Worm (Caenorhabditis elegans): ENCODE measurements around the gene ced-11.
A peak's percentile ranks its signal among the peaks of the same experiment; 100 is the strongest.

ced-11 gene

ce11 chrIII:9083118-9083517 lies 36.2 kb upstream of the ced-11 start:
- TF ChIP-seq hmg-1.2 (GFP tag; IDR thresholded peaks at IDR 0.05) (no peak), hrde-1 (tag; optimal IDR thresholded peaks at IDR 0.05; ENCODE audit: borderline replicate concordance) (no peak), let-526 (GFP tag; IDR thresholded peaks at IDR 0.05) (no peak), pbrm-1 (GFP tag; IDR thresholded peaks at IDR 0.05) (no peak), lsy-27 (tag; optimal IDR thresholded peaks at IDR 0.05; ENCODE audit: borderline replicate concordance, insufficient read depth) (no peak), somi-1 (GFP tag; optimal IDR thresholded peaks at IDR 0.05) (peak; percentile 42), lin-35 (GFP tag; optimal IDR thresholded peaks at IDR 0.05) (peak in 1 of 3 experiments; percentile 11)

ce11 chrIII:9084329-9084728 lies 35.0 kb upstream of the ced-11 start:
- TF ChIP-seq cebp-1 (GFP tag; IDR thresholded peaks at IDR 0.05) (no peak), cebp-1 (tag; optimal IDR thresholded peaks at IDR 0.05) (peak; percentile 13), D2030.7 (GFP tag; IDR thresholded peaks at IDR 0.05) (no peak), mcd-1 (GFP tag; IDR thresholded peaks at IDR 0.05) (0 out of 2 replicates have a peak, but pooled peaks have one; percentile 11), snpc-4 (GFP tag; optimal IDR thresholded peaks at IDR 0.05) (no peak), snpc-4 (tag; optimal IDR thresholded peaks at IDR 0.05) (no peak), pha-4 (tag; optimal IDR thresholded peaks at IDR 0.05) (no peak), hrde-1 (tag; optimal IDR thresholded peaks at IDR 0.05; ENCODE audit: borderline replicate concordance) (no peak), B0261.1 (tag; optimal IDR thresholded peaks at IDR 0.05) (no peak), nfyb-1 (GFP tag; IDR thresholded peaks at IDR 0.05) (no peak), F55B11.4 (tag; optimal IDR thresholded peaks at IDR 0.05; ENCODE audit: borderline replicate concordance, insufficient read depth) (no peak), dpl-1 (GFP tag; optimal IDR thresholded peaks at IDR 0.05) (no peak), lir-1 (GFP tag; conservative IDR thresholded peaks at IDR 0.05) (no peak), ama-1 (optimal IDR thresholded peaks at IDR 0.05) (no peak), ama-1 (GFP tag; optimal IDR thresholded peaks at IDR 0.05) (no peak), B0336.3 (GFP tag; IDR thresholded peaks at IDR 0.05) (0 out of 2 replicates have a peak, but pooled peaks have one; percentile 14), ztf-18 (tag; optimal IDR thresholded peaks at IDR 0.05) (no peak)

ce11 chrIII:9089325-9089823 lies 30.0 kb upstream of the ced-11 start, which contains the start of the genes mccc-2 and mrpl-44:
TSS of gene mccc-2 (minus strand) at chrIII:9089375.
TSS of gene mrpl-44 (minus strand) at chrIII:9089375.
- peak; percentile 52 for TF ChIP-seq efl-1 (GFP tag; optimal IDR thresholded peaks at IDR 0.05)
- TF ChIP-seq T26A5.8 (tag; optimal IDR thresholded peaks at IDR 0.05) = no peak
- 0 out of 2 replicates have a peak, but pooled peaks have one; percentile 25 for TF ChIP-seq mcd-1 (GFP tag; IDR thresholded peaks at IDR 0.05)
- TF ChIP-seq lin-54 (GFP tag; optimal IDR thresholded peaks at IDR 0.05) = peak; percentile 56
- peak; percentile 96 for TF ChIP-seq attf-3 (GFP tag; conservative IDR thresholded peaks at IDR 0.05)

- TF ChIP-seq ceh-91 (GFP tag; IDR thresholded peaks at IDR 0.05) = peak; percentile 46; the same call in 1 of the 2 replicates
- peak; percentile 66 for TF ChIP-seq madf-8 (GFP tag; conservative IDR thresholded peaks at IDR 0.05)
- no peak for TF ChIP-seq pha-4 (tag; optimal IDR thresholded peaks at IDR 0.05)
- TF ChIP-seq hmg-20 (GFP tag; IDR thresholded peaks at IDR 0.05) = no peak
- peak; percentile 65 for TF ChIP-seq dpl-1 (GFP tag; optimal IDR thresholded peaks at IDR 0.05)
- TF ChIP-seq F57A8.1 (GFP tag; optimal IDR thresholded peaks at IDR 0.05) = no peak
- no peak for TF ChIP-seq ztf-25 (GFP tag; IDR thresholded peaks at IDR 0.05)
- peak; percentile 32 for TF ChIP-seq snpc-3.4 (tag; optimal IDR thresholded peaks at IDR 0.05)
- no peak for TF ChIP-seq nhr-179 (tag; optimal IDR thresholded peaks at IDR 0.05)
- TF ChIP-seq atf-7 (tag; optimal IDR thresholded peaks at IDR 0.05) = no peak
- TF ChIP-seq xnd-1 (tag; optimal IDR thresholded peaks at IDR 0.05) = peak; percentile 30
- peak; percentile 61; the same call in 1 of the 2 replicates for TF ChIP-seq attf-3 (GFP tag; conservative IDR thresholded peaks at IDR 0.05)
- 0 out of 2 replicates have a peak, but pooled peaks have one; percentile 42 for TF ChIP-seq F33H1.4 (GFP tag; IDR thresholded peaks at IDR 0.05)
- TF ChIP-seq efl-1 (GFP tag; optimal IDR thresholded peaks at IDR 0.05) = peak; percentile 91
- TF ChIP-seq lsl-1 (GFP tag; optimal IDR thresholded peaks at IDR 0.05) = peak; percentile 95
- no peak for TF ChIP-seq tbp1 (GFP tag; optimal IDR thresholded peaks at IDR 0.05)
- TF ChIP-seq hmg-1.2 (GFP tag; IDR thresholded peaks at IDR 0.05) = peak; percentile 5; the same call in 1 of the 2 replicates
- TF ChIP-seq madf-6 (GFP tag; IDR thresholded peaks at IDR 0.05) = peak; percentile 80; the same call in 1 of the 2 replicates
- TF ChIP-seq lin-54 (GFP tag; optimal IDR thresholded peaks at IDR 0.05) = peak; percentile 31
- peak; percentile 60; the same call in 1 of the 2 replicates for TF ChIP-seq D2030.7 (GFP tag; IDR thresholded peaks at IDR 0.05)
Measured at ce11 chrIII:9091392-9092291, 27.7 kb upstream of the ced-11 start, which contains the start of gene glp-1. TSS of gene glp-1 (plus strand) at chrIII:9092241.
